Fruit fly (Drosophila melanogaster): ENCODE data around the gene CG13599.

The CG13599 gene

dm6 chr3R:23962781-23963222 is 31.4 kb downstream of the CG13599 start, which contains the start of gene CG31140 (continued):
- TF ChIP-seq Fer1 (GFP tag; optimal IDR thresholded peaks at IDR 0.05) (peak; percentile 67), CG7745 (tag; optimal IDR thresholded peaks at IDR 0.05) (no peak), C15 (GFP tag; IDR thresholded peaks at IDR 0.05) (no peak), CG16813 (GFP tag; IDR thresholded peaks at IDR 0.05; ENCODE audit: partially characterized antibody) (0 out of 3 replicates have a peak, but pooled peaks have one; percentile 21), Jarid2 (GFP tag; optimal IDR thresholded peaks at IDR 0.05) (peak; percentile 2), dmrt99B (tag; optimal IDR thresholded peaks at IDR 0.05) (peak; percentile 7), CG13424 (tag; optimal IDR thresholded peaks at IDR 0.05) (no peak), pzg (GFP tag; optimal IDR thresholded peaks at IDR 0.05) (peak; percentile 43), CG4404 (GFP tag; IDR thresholded peaks at IDR 0.05) (no peak), CG34224 (GFP tag; IDR thresholded peaks at IDR 0.05; ENCODE audit: partially characterized antibody) (peak; percentile 35; the same call in 1 of the 3 replicates), CG32532 (GFP tag; IDR thresholded peaks at IDR 0.05) (peak; percentile 57; the same call in 1 of the 2 replicates), CG1832 (GFP tag; optimal IDR thresholded peaks at IDR 0.05) (peak; percentile 90), stc (GFP tag; IDR thresholded peaks at IDR 0.05) (no peak), CG11695 (GFP tag; IDR thresholded peaks at IDR 0.05) (0 out of 3 replicates have a peak, but pooled peaks have one; percentile 28), amos (GFP tag; IDR thresholded peaks at IDR 0.05; ENCODE audit: partially characterized antibody) (no peak; the same call in 1 of the 2 replicates), sna (GFP tag; IDR thresholded peaks at IDR 0.05; ENCODE audit: partially characterized antibody) (0 out of 2 replicates have a peak, but pooled peaks have one; percentile 13), Dbx (GFP tag; IDR thresholded peaks at IDR 0.05) (0 out of 3 replicates have a peak, but pooled peaks have one; percentile 23), BtbVII (GFP tag; optimal IDR thresholded peaks at IDR 0.05) (peak; percentile 12), lilli (GFP tag; optimal IDR thresholded peaks at IDR 0.05) (no peak), Mad (GFP tag; optimal IDR thresholded peaks at IDR 0.05) (no peak), Scr (GFP tag; IDR thresholded peaks at IDR 0.05; ENCODE audit: partially characterized antibody) (0 out of 2 replicates have a peak, but pooled peaks have one; percentile 14), Dad (GFP tag; optimal IDR thresholded peaks at IDR 0.05) (no peak), Kr (GFP tag; optimal IDR thresholded peaks at IDR 0.05) (no peak), nau (GFP tag; optimal IDR thresholded peaks at IDR 0.05) (peak; percentile 3), Eip74EF (GFP tag; optimal IDR thresholded peaks at IDR 0.05) (no peak), CG11085 (GFP tag; IDR thresholded peaks at IDR 0.05) (no peak), HLHmδ (GFP tag; optimal IDR thresholded peaks at IDR 0.05) (peak; percentile 55), Opbp (GFP tag; IDR thresholded peaks at IDR 0.05; ENCODE audit: partially characterized antibody) (0 out of 3 replicates have a peak, but pooled peaks have one; percentile 16), unc-4 (GFP tag; IDR thresholded peaks at IDR 0.05; ENCODE audit: partially characterized antibody) (0 out of 2 replicates have a peak, but pooled peaks have one; percentile 26), repo (GFP tag; optimal IDR thresholded peaks at IDR 0.05) (peak; percentile 0), E2f2 (GFP tag; IDR thresholded peaks at IDR 0.05) (0 out of 2 replicates have a peak, but pooled peaks have one; percentile 33), Nf-YC (tag; optimal IDR thresholded peaks at IDR 0.05) (peak; percentile 48), onecut (GFP tag; IDR thresholded peaks at IDR 0.05) (peak; percentile 27; the same call in 1 of the 2 replicates), Lhr (GFP tag; optimal IDR thresholded peaks at IDR 0.05) (peak; percentile 7), disco-r (GFP tag; optimal IDR thresholded peaks at IDR 0.05) (no peak), CG6254 (GFP tag; optimal IDR thresholded peaks at IDR 0.05) (peak; percentile 6), pb (GFP tag; optimal IDR thresholded peaks at IDR 0.05) (peak; percentile 43), sd (tag; optimal IDR thresholded peaks at IDR 0.05) (peak; percentile 91), Trl (optimal IDR thresholded peaks at IDR 0.05) (peak; percentile 71 to 76), Trl (GFP tag; optimal IDR thresholded peaks at IDR 0.05) (peak; percentile 13), CG10321 (GFP tag; IDR thresholded peaks at IDR 0.05) (peak; percentile 70), D19B (GFP tag; optimal IDR thresholded peaks at IDR 0.05) (no peak), crol (GFP tag; IDR thresholded peaks at IDR 0.05) (peak; percentile 65), CTCF (GFP tag; optimal IDR thresholded peaks at IDR 0.05) (peak; percentile 31), B-H1 (GFP tag; IDR thresholded peaks at IDR 0.05) (no peak), sima (GFP tag; optimal IDR thresholded peaks at IDR 0.05) (no peak), lmd (GFP tag; IDR thresholded peaks at IDR 0.05) (no peak), danr (GFP tag; IDR thresholded peaks at IDR 0.05) (no peak), usp (GFP tag; optimal IDR thresholded peaks at IDR 0.05) (no peak), nerfin-1 (tag; optimal IDR thresholded peaks at IDR 0.05) (peak; percentile 44)
